Fruit fly (Drosophila melanogaster): ENCODE results near the gene chrb.

chrb gene

dm6 chr3L:11536132-11536531 is 48.8 kb downstream of the chrb start (continued):
- peak; percentile 52 for TF ChIP-seq Sox14 (GFP tag; optimal IDR thresholded peaks at IDR 0.05)
- TF ChIP-seq Met (GFP tag; optimal IDR thresholded peaks at IDR 0.05) = peak; percentile 18
- TF ChIP-seq achi (GFP tag; optimal IDR thresholded peaks at IDR 0.05) = peak; percentile 3

dm6 chr3L:11536767-11537419 is 49.5 kb downstream of the chrb start:
- TF ChIP-seq CG3919 (GFP tag; optimal IDR thresholded peaks at IDR 0.05) = peak; percentile 15
- peak; percentile 78 for TF ChIP-seq CG32006 (GFP tag; optimal IDR thresholded peaks at IDR 0.05)
- TF ChIP-seq fkh (GFP tag; optimal IDR thresholded peaks at IDR 0.05) = peak; percentile 47
- TF ChIP-seq acj6 (GFP tag; optimal IDR thresholded peaks at IDR 0.05) = peak; percentile 15
- TF ChIP-seq eg (GFP tag; IDR thresholded peaks at IDR 0.05) = peak; percentile 59; the same call in 2 of the 3 replicates
- TF ChIP-seq Hr39 (GFP tag; optimal IDR thresholded peaks at IDR 0.05) = no peak
- TF ChIP-seq CG7368 (GFP tag; optimal IDR thresholded peaks at IDR 0.05) = no peak
- TF ChIP-seq Eip78C (GFP tag) = peak; percentile 68
- peak; percentile 10 for TF ChIP-seq achi (GFP tag; optimal IDR thresholded peaks at IDR 0.05)
- peak; percentile 59 for TF ChIP-seq CG6276 (GFP tag; optimal IDR thresholded peaks at IDR 0.05)
- peak; percentile 22 for TF ChIP-seq lz (GFP tag; optimal IDR thresholded peaks at IDR 0.05)
- peak; percentile 64 for TF ChIP-seq Hr4 (GFP tag; optimal IDR thresholded peaks at IDR 0.05)
- TF ChIP-seq CG6808 (GFP tag; optimal IDR thresholded peaks at IDR 0.05) = no peak
- peak; percentile 46 for TF ChIP-seq Lpt (GFP tag; optimal IDR thresholded peaks at IDR 0.05)
- peak; percentile 41 for TF ChIP-seq svp (GFP tag)
- peak; percentile 19 for TF ChIP-seq CG10631 (GFP tag; optimal IDR thresholded peaks at IDR 0.05)
- TF ChIP-seq CG15336 (GFP tag; IDR thresholded peaks at IDR 0.05) = peak; percentile 73
- peak; percentile 20 for TF ChIP-seq pdm3 (GFP tag; optimal IDR thresholded peaks at IDR 0.05)
- TF ChIP-seq CG11294 (GFP tag; IDR thresholded peaks at IDR 0.05) = peak; percentile 52; the same call in 1 of the 2 replicates
- no peak for TF ChIP-seq fd59A (GFP tag; optimal IDR thresholded peaks at IDR 0.05)
- TF ChIP-seq CG4318 (GFP tag; optimal IDR thresholded peaks at IDR 0.05) = peak; percentile 54
- peak; percentile 45 for TF ChIP-seq dac (GFP tag; optimal IDR thresholded peaks at IDR 0.05)
- TF ChIP-seq OdsH (GFP tag; optimal IDR thresholded peaks at IDR 0.05) = peak; percentile 48
- no peak for TF ChIP-seq Sox15 (GFP tag; optimal IDR thresholded peaks at IDR 0.05)
- TF ChIP-seq Eip75B (GFP tag; optimal IDR thresholded peaks at IDR 0.05) = no peak
- peak; percentile 20 for TF ChIP-seq Sox14 (GFP tag; optimal IDR thresholded peaks at IDR 0.05)
- no peak for TF ChIP-seq CG11902 (GFP tag; optimal IDR thresholded peaks at IDR 0.05)
- no peak for TF ChIP-seq CG3032 (tag; optimal IDR thresholded peaks at IDR 0.05)
- TF ChIP-seq CG8119 (GFP tag; IDR thresholded peaks at IDR 0.05) = peak; percentile 68

- TF ChIP-seq CG31627 (GFP tag; optimal IDR thresholded peaks at IDR 0.05) = no peak
- no peak for TF ChIP-seq Sox14 (GFP tag; optimal IDR thresholded peaks at IDR 0.05)
- TF ChIP-seq net (GFP tag; optimal IDR thresholded peaks at IDR 0.05) = no peak
- no peak for TF ChIP-seq CG8119 (GFP tag; IDR thresholded peaks at IDR 0.05)
- no peak for TF ChIP-seq CG8319 (GFP tag; optimal IDR thresholded peaks at IDR 0.05)
- TF ChIP-seq CG6854 (GFP tag; optimal IDR thresholded peaks at IDR 0.05) = no peak
- TF ChIP-seq topi (GFP tag; optimal IDR thresholded peaks at IDR 0.05) = no peak
- no peak for TF ChIP-seq Ets96B (tag; optimal IDR thresholded peaks at IDR 0.05)
- no peak for TF ChIP-seq CG16779 (tag; optimal IDR thresholded peaks at IDR 0.05)
- no peak for TF ChIP-seq CG32006 (GFP tag; optimal IDR thresholded peaks at IDR 0.05)
- no peak for TF ChIP-seq CG6808 (GFP tag; optimal IDR thresholded peaks at IDR 0.05)
- TF ChIP-seq CG3032 (tag; optimal IDR thresholded peaks at IDR 0.05) = no peak
- TF ChIP-seq CG7368 (GFP tag; optimal IDR thresholded peaks at IDR 0.05) = no peak
- TF ChIP-seq CG11902 (GFP tag; optimal IDR thresholded peaks at IDR 0.05) = no peak
- no peak for TF ChIP-seq OdsH (GFP tag; optimal IDR thresholded peaks at IDR 0.05)
- no peak for TF ChIP-seq CG10631 (GFP tag; optimal IDR thresholded peaks at IDR 0.05)
Measured at dm6 chr3L:11539511-11540329, 52.4 kb downstream of the chrb start.
